Worm (Caenorhabditis elegans) whole organism, L1 larva: ENCODE measurements around the gene ncx-6.

Source experiments
- C16A3.4 ChIP-seq: fragments of 150-350 bp; optimal IDR thresholded peaks from 2 replicates; lab custom pipeline; 2014; ENCODE audit warnings: missing biosample characterization, missing genetic modification characterization
- C34B4.2 ChIP-seq: sonication (generic microtip); optimal IDR thresholded peaks from 2 replicates; lab custom pipeline; 2017; ENCODE audit warnings: mild to moderate bottlenecking, missing genetic modification characterization, missing compliant biosample characterization
- F16B12.6 ChIP-seq: fragments of 150-350 bp; optimal IDR thresholded peaks from 2 replicates; lab custom pipeline; 2014; ENCODE audit warnings: missing biosample characterization, missing genetic modification characterization
- Y116A8C.19 ChIP-seq: sonication (generic microtip); optimal IDR thresholded peaks from 2 replicates; lab custom pipeline; 2016; ENCODE audit warnings: missing compliant biosample characterization, missing genetic modification characterization, borderline replicate concordance
- blmp-1 ChIP-seq: fragments of 150-350 bp; optimal IDR thresholded peaks from 2 replicates; lab custom pipeline; 2014; ENCODE audit warnings: missing biosample characterization, missing genetic modification characterization
- ceh-90 ChIP-seq: sonication (generic microtip); optimal IDR thresholded peaks from 2 replicates; lab custom pipeline; 2016; ENCODE audit warnings: missing genetic modification characterization, missing compliant biosample characterization
- ces-1 ChIP-seq: fragments of 150-350 bp; optimal IDR thresholded peaks from 2 replicates; lab custom pipeline; 2014; ENCODE audit warnings: missing biosample characterization, missing genetic modification reagents, missing genetic modification characterization
- efl-1 ChIP-seq, 4 experiments: fragments of 150-350 bp; optimal IDR thresholded peaks in 3 of 4; peaks in 1 of 4; 1 replicate in 1 of 4; 2 replicates in 3 of 4; lab custom pipeline; 2014; ENCODE audit warnings: missing biosample characterization in 2 of 4, missing genetic modification characterization in 2 of 4, missing genetic modification reagents in 2 of 4
- efl-3 ChIP-seq: fragments of 200-800 bp; sonication (Bioruptor generic); optimal IDR thresholded peaks from 2 replicates; lab custom pipeline; 2018; ENCODE audit warnings: mild to moderate bottlenecking, missing genetic modification characterization, missing compliant biosample characterization
- egl-13 ChIP-seq: sonication (generic microtip); optimal IDR thresholded peaks from 2 replicates; lab custom pipeline; 2016; ENCODE audit warnings: missing genotype, missing genetic modification reagents, missing genetic modification characterization, missing compliant biosample characterization
- elt-2 ChIP-seq: sonication (generic microtip); optimal IDR thresholded peaks from 2 replicates; lab custom pipeline; 2016; ENCODE audit warnings: missing genetic modification characterization, mild to moderate bottlenecking, inconsistent platforms, missing compliant biosample characterization, missing genetic modification reagents
- elt-3 ChIP-seq, 6 experiments: fragments of 150-350 bp in 1 of 6; sonication (generic microtip); optimal IDR thresholded peaks; 2 replicates each; lab custom pipeline; 2017 to 2018; ENCODE audit warnings: missing biosample characterization in 6 of 6, missing genetic modification characterization in 6 of 6, inconsistent platforms in 1 of 6
- fkh-10 ChIP-seq: sonication (generic microtip); optimal IDR thresholded peaks from 2 replicates; lab custom pipeline; 2017; ENCODE audit warnings: missing biosample characterization, missing genetic modification reagents, missing genetic modification characterization
- fkh-4 ChIP-seq: sonication (generic microtip); optimal IDR thresholded peaks from 2 replicates; lab custom pipeline; 2016; ENCODE audit warnings: missing compliant biosample characterization, missing genetic modification characterization, borderline replicate concordance
- fkh-8 ChIP-seq: sonication (generic microtip); optimal IDR thresholded peaks from 2 replicates; lab custom pipeline; 2016; ENCODE audit warnings: mild to moderate bottlenecking, missing genetic modification characterization, missing compliant biosample characterization
- fos-1 ChIP-seq: fragments of 150-350 bp; optimal IDR thresholded peaks from 2 replicates; lab custom pipeline; 2014; ENCODE audit warnings: missing biosample characterization, missing genetic modification characterization
- hlh-17 ChIP-seq: fragments of 200-800 bp; sonication (Bioruptor generic); optimal IDR thresholded peaks from 2 replicates; lab custom pipeline; 2018; ENCODE audit warnings: missing genetic modification characterization, mild to moderate bottlenecking, missing compliant biosample characterization, moderate library complexity, borderline replicate concordance
- hpl-2 ChIP-seq: fragments of 150-350 bp; optimal IDR thresholded peaks from 2 replicates; lab custom pipeline; 2014; ENCODE audit warnings: missing biosample characterization, missing genetic modification reagents, missing genetic modification characterization
- irx-1 ChIP-seq: sonication (generic microtip); optimal IDR thresholded peaks from 2 replicates; lab custom pipeline; 2016; ENCODE audit warnings: missing genetic modification characterization, missing compliant biosample characterization
- lin-13 ChIP-seq: fragments of 150-350 bp; optimal IDR thresholded peaks from 2 replicates; lab custom pipeline; 2014; ENCODE audit warnings: missing biosample characterization, missing genetic modification reagents, missing genetic modification characterization
- lin-14 ChIP-seq: fragments of 200-800 bp; sonication (Bioruptor generic); optimal IDR thresholded peaks from 2 replicates; lab custom pipeline; 2018; ENCODE audit warnings: mild to moderate bottlenecking, missing genetic modification characterization, moderate library complexity, missing compliant biosample characterization
- lin-15B ChIP-seq: fragments of 150-350 bp; sonication (generic microtip); optimal IDR thresholded peaks from 3 replicates; lab custom pipeline; 2014; ENCODE audit warnings: missing biosample characterization, missing genetic modification characterization
- lin-35 ChIP-seq, 2 experiments: fragments of 150-350 bp; optimal IDR thresholded peaks; 2 replicates each; lab custom pipeline; 2014; ENCODE audit warnings: missing biosample characterization in 2 of 2, missing genetic modification characterization in 2 of 2, missing genetic modification reagents in 2 of 2
- lir-3 ChIP-seq: sonication (generic microtip); optimal IDR thresholded peaks from 2 replicates; lab custom pipeline; 2016; ENCODE audit warnings: mild to moderate bottlenecking, missing genetic modification characterization, moderate library complexity, missing compliant biosample characterization; ENCODE audit not compliant: poor library complexity
- lsy-2 ChIP-seq, 2 experiments: fragments of 150-350 bp; optimal IDR thresholded peaks; 2 replicates each; lab custom pipeline; 2014; ENCODE audit warnings: missing biosample characterization in 2 of 2, missing genetic modification characterization in 2 of 2
- mab-9 ChIP-seq: fragments of 200-800 bp; sonication (Bioruptor generic); IDR thresholded peaks from 2 replicates; pipeline ENCODE4 v1.3.6; 2022; ENCODE audit warnings: missing genetic modification reagents, missing genetic modification characterization, missing compliant biosample characterization
- mdl-1 ChIP-seq, 2 experiments: fragments of 150-350 bp; optimal IDR thresholded peaks; 2 replicates each; lab custom pipeline; 2014 to 2017; ENCODE audit warnings: missing biosample characterization in 2 of 2, missing genetic modification characterization in 2 of 2, inconsistent platforms in 1 of 2
- mep-1 ChIP-seq: fragments of 150-350 bp; optimal IDR thresholded peaks from 2 replicates; lab custom pipeline; 2014; ENCODE audit warnings: missing biosample characterization, missing genetic modification characterization
- nhr-237 ChIP-seq: fragments of 150-350 bp; optimal IDR thresholded peaks from 2 replicates; lab custom pipeline; 2014; ENCODE audit warnings: missing biosample characterization, missing genetic modification characterization
- nhr-28 ChIP-seq: fragments of 150-350 bp; optimal IDR thresholded peaks from 2 replicates; lab custom pipeline; 2014; ENCODE audit warnings: missing biosample characterization, missing genetic modification characterization
- nhr-47 ChIP-seq: sonication (generic microtip); optimal IDR thresholded peaks from 2 replicates; lab custom pipeline; 2016; ENCODE audit warnings: mild to moderate bottlenecking, missing genetic modification characterization, moderate library complexity, missing compliant biosample characterization
- nhr-71 ChIP-seq: sonication (generic microtip); optimal IDR thresholded peaks from 2 replicates; lab custom pipeline; 2016; ENCODE audit warnings: mild to moderate bottlenecking, missing genetic modification characterization, moderate library complexity, missing compliant biosample characterization
- nhr-77 ChIP-seq: fragments of 150-350 bp; optimal IDR thresholded peaks from 2 replicates; lab custom pipeline; 2014; ENCODE audit warnings: missing biosample characterization, missing genetic modification characterization
- nhr-85 ChIP-seq: sonication (generic microtip); peaks from one replicate; lab custom pipeline; 2016; ENCODE audit warnings: missing genetic modification characterization, inconsistent platforms, missing compliant biosample characterization
- nhr-90 ChIP-seq: sonication (generic microtip); optimal IDR thresholded peaks from 2 replicates; lab custom pipeline; 2016; ENCODE audit warnings: mild to moderate bottlenecking, missing genetic modification characterization, missing compliant biosample characterization; ENCODE audit not compliant: poor library complexity
- pag-3 ChIP-seq: sonication (generic microtip); optimal IDR thresholded peaks from 2 replicates; lab custom pipeline; 2017; ENCODE audit warnings: missing genetic modification characterization, mild to moderate bottlenecking, missing compliant biosample characterization, antibody characterized with exemption, borderline replicate concordance; ENCODE audit not compliant: insufficient read depth
- pax-3 ChIP-seq: fragments of 200-800 bp; sonication (Bioruptor generic); optimal IDR thresholded peaks from 2 replicates; lab custom pipeline; 2018; ENCODE audit warnings: mild to moderate bottlenecking, missing genetic modification characterization, moderate library complexity, missing compliant biosample characterization
- rnt-1 ChIP-seq: sonication (generic microtip); optimal IDR thresholded peaks from 2 replicates; lab custom pipeline; 2016; ENCODE audit warnings: mild to moderate bottlenecking, missing genetic modification characterization, moderate library complexity, missing compliant biosample characterization
- skn-1 ChIP-seq: fragments of 150-350 bp; optimal IDR thresholded peaks from 2 replicates; lab custom pipeline; 2014; ENCODE audit warnings: missing biosample characterization, missing genetic modification characterization
- snu-23 ChIP-seq: sonication (generic microtip); optimal IDR thresholded peaks from 2 replicates; lab custom pipeline; 2016; ENCODE audit warnings: missing genetic modification characterization, missing compliant biosample characterization
- swsn-7 ChIP-seq: sonication (generic microtip); optimal IDR thresholded peaks from 2 replicates; lab custom pipeline; 2016; ENCODE audit warnings: missing genetic modification characterization, missing compliant biosample characterization
- tlp-1 ChIP-seq: fragments of 150-350 bp; optimal IDR thresholded peaks from 2 replicates; lab custom pipeline; 2014; ENCODE audit warnings: missing biosample characterization, missing genetic modification characterization
- unc-130 ChIP-seq: fragments of 150-350 bp; optimal IDR thresholded peaks from 2 replicates; lab custom pipeline; 2017; ENCODE audit warnings: missing biosample characterization, missing genetic modification characterization, inconsistent platforms
- unc-98 ChIP-seq: fragments of 200-800 bp; sonication (Bioruptor generic); IDR thresholded peaks from 2 replicates; pipeline ENCODE4 v1.3.6; 2022; ENCODE audit warnings: missing genetic modification characterization, missing compliant biosample characterization
- vab-15 ChIP-seq: sonication (generic microtip); optimal IDR thresholded peaks from 2 replicates; lab custom pipeline; 2017; ENCODE audit warnings: missing genotype, mild to moderate bottlenecking, missing genetic modification characterization, missing compliant biosample characterization
- xbp-1 ChIP-seq: sonication (generic microtip); optimal IDR thresholded peaks from 2 replicates; lab custom pipeline; 2016; ENCODE audit warnings: missing genetic modification characterization, missing compliant biosample characterization
- zag-1 ChIP-seq: fragments of 150-350 bp; optimal IDR thresholded peaks from 2 replicates; lab custom pipeline; 2014; ENCODE audit warnings: missing biosample characterization, missing genetic modification characterization
- ztf-11 ChIP-seq, 2 experiments: sonication (generic microtip); optimal IDR thresholded peaks; 2 replicates each; lab custom pipeline; 2016 to 2017; ENCODE audit warnings: missing genetic modification characterization in 2 of 2, missing biosample characterization in 1 of 2, missing compliant biosample characterization in 1 of 2

Gene ncx-6

ce11 chrIII:9699576-9699975 is 14.2 kb downstream of the ncx-6 start, which contains the start of gene tlk-1:
tlk-1 (plus strand) TSS chrIII:9699876.
- no peak for TF ChIP-seq unc-98 (GFP tag; lab: Robert Waterston, UW)
- no peak for TF ChIP-seq fkh-4 (tag; lab: Kevin White, UChicago)
- TF ChIP-seq nhr-77 (tag; lab: Kevin White, UChicago) = no peak
- no peak for TF ChIP-seq pax-3 (tag; lab: Kevin White, UChicago)
- no peak for TF ChIP-seq ztf-11 (tag; optimal IDR thresholded peaks at IDR 0.05; lab: Kevin White, UChicago)
- TF ChIP-seq hlh-17 (GFP tag; lab: Kevin White, UChicago) = no peak
- TF ChIP-seq zag-1 (tag; lab: Kevin White, UChicago) = no peak
- no peak for TF ChIP-seq C16A3.4 (tag; lab: Kevin White, UChicago)
- TF ChIP-seq nhr-71 (tag; lab: Kevin White, UChicago) = no peak
- TF ChIP-seq nhr-28 (tag; lab: Kevin White, UChicago) = no peak
- no peak for TF ChIP-seq swsn-7 (tag; lab: Kevin White, UChicago)
- no peak for TF ChIP-seq pag-3
- no peak for TF ChIP-seq elt-2 (tag; lab: Kevin White, UChicago)
- no peak for TF ChIP-seq F16B12.6 (tag; lab: Kevin White, UChicago)
- TF ChIP-seq ceh-90 (tag; lab: Kevin White, UChicago) = no peak
- no peak for TF ChIP-seq lin-13
- no peak for TF ChIP-seq fos-1 (tag; lab: Kevin White, UChicago)
- no peak for TF ChIP-seq lsy-2 (tag; optimal IDR thresholded peaks at IDR 0.05; lab: Kevin White, UChicago)
- TF ChIP-seq efl-3 = no peak

- TF ChIP-seq elt-3 (tag; optimal IDR thresholded peaks at IDR 0.05; lab: Kevin White, UChicago) (peak in 1 of 6 experiments; percentile 43), lir-3 (tag; lab: Kevin White, UChicago) (no peak), tlp-1 (tag; lab: Kevin White, UChicago) (no peak), unc-130 (tag; lab: Kevin White, UChicago) (no peak), fkh-8 (no peak), nhr-85 (peak; percentile 71), nhr-90 (tag; lab: Kevin White, UChicago) (no peak), hlh-17 (GFP tag; lab: Kevin White, UChicago) (no peak), mep-1 (peak; percentile 7), lsy-2 (tag; optimal IDR thresholded peaks at IDR 0.05; lab: Kevin White, UChicago) (no peak), irx-1 (no peak), lin-15B (no peak), vab-15 (no peak), hpl-2 (GFP tag; lab: Kevin White, UChicago) (no peak), mdl-1 (tag; optimal IDR thresholded peaks at IDR 0.05; lab: Kevin White, UChicago) (peak in 1 of 2 experiments; percentile 19), C34B4.2 (tag; lab: Kevin White, UChicago) (no peak), fkh-4 (tag; lab: Kevin White, UChicago) (no peak), efl-1 (optimal IDR thresholded peaks at IDR 0.05; lab: Kevin White, UChicago) (peak in 1 of 2 experiments; percentile 1), efl-1 (GFP tag; optimal IDR thresholded peaks at IDR 0.05 in 1 of 2; lab: Kevin White, UChicago) (peak in 1 of 2 experiments; percentile 73), Y116A8C.19 (tag; lab: Kevin White, UChicago) (no peak), snu-23 (GFP tag; lab: Kevin White, UChicago) (peak; percentile 1), mab-9 (GFP tag; lab: Robert Waterston, UW) (no peak), ces-1 (GFP tag; lab: Kevin White, UChicago) (no peak), lin-35 (GFP tag; optimal IDR thresholded peaks at IDR 0.05; lab: Kevin White, UChicago) (peak in 1 of 2 experiments; percentile 29), nhr-237 (tag; lab: Kevin White, UChicago) (no peak), blmp-1 (peak; percentile 36), lin-14 (GFP tag; lab: Kevin White, UChicago) (peak; percentile 91), rnt-1 (peak; percentile 17), xbp-1 (tag; lab: Kevin White, UChicago) (no peak), skn-1 (tag; lab: Kevin White, UChicago) (peak; percentile 1), fkh-10 (GFP tag; lab: Kevin White, UChicago) (peak; percentile 45), nhr-47 (tag; lab: Kevin White, UChicago) (no peak), pag-3 (peak; percentile 30), C16A3.4 (tag; lab: Kevin White, UChicago) (no peak), egl-13 (tag; lab: Kevin White, UChicago) (no peak)
Measured at ce11 chrIII:9698635-9699396, 14.9 kb downstream of the ncx-6 start.
